Fruit fly (Drosophila melanogaster) whole organism, embryonic: ENCODE results near the gene CG31636.

Source experiments
- BtbVII ChIP-seq: fragments of 200-800 bp; sonication (Bioruptor generic); optimal IDR thresholded peaks from 3 replicates; lab custom pipeline; 2017; ENCODE audit warnings: missing biosample characterization, mild to moderate bottlenecking, missing genetic modification characterization
- Bteb2 ChIP-seq: fragments of 200-800 bp; sonication (Bioruptor generic); optimal IDR thresholded peaks from 2 replicates; lab custom pipeline; 2016; ENCODE audit warnings: missing biosample characterization, missing genetic modification characterization
- CG10274 ChIP-seq: fragments of 200-800 bp; sonication (Bioruptor generic); optimal IDR thresholded peaks from 3 replicates; lab custom pipeline; 2017; ENCODE audit warnings: missing biosample characterization, mild to moderate bottlenecking, missing genetic modification characterization
- CG10543 ChIP-seq: fragments of 200-800 bp; sonication (Bioruptor generic); optimal IDR thresholded peaks from 3 replicates; lab custom pipeline; 2017; ENCODE audit warnings: missing biosample characterization, mild to moderate bottlenecking, missing genetic modification characterization, moderate library complexity
- CG11085 ChIP-seq: fragments of 200-800 bp; sonication (Bioruptor generic); IDR thresholded peaks from 2 replicates; pipeline ENCODE4 v1.3.6; 2022; ENCODE audit warnings: missing biosample characterization, missing genetic modification characterization
- CG11696 ChIP-seq: fragments of 200-800 bp; sonication (Bioruptor generic); IDR thresholded peaks from 2 replicates; pipeline ENCODE4 v1.3.6; 2022; ENCODE audit warnings: missing biosample characterization, missing genetic modification characterization
- CG13123 ChIP-seq: fragments of 200-800 bp; sonication (Bioruptor generic); optimal IDR thresholded peaks from 2 replicates; lab custom pipeline; 2016; ENCODE audit warnings: missing biosample characterization, missing genetic modification characterization
- CG13287 ChIP-seq: fragments of 200-800 bp; sonication (Bioruptor generic); IDR thresholded peaks from 2 replicates; pipeline ENCODE4 v1.3.6; 2022; ENCODE audit warnings: missing biosample characterization, missing genetic modification characterization; ENCODE audit not compliant: partially characterized antibody
- CG1647 ChIP-seq: fragments of 200-800 bp; sonication (Bioruptor generic); optimal IDR thresholded peaks from 3 replicates; lab custom pipeline; 2016; ENCODE audit warnings: missing biosample characterization, missing genetic modification characterization
- CG17612 ChIP-seq: fragments of 200-800 bp; sonication (Bioruptor generic); IDR thresholded peaks from 2 replicates; pipeline ENCODE4 v1.3.6; 2022; ENCODE audit warnings: missing biosample characterization, missing genetic modification characterization
- CG31365 ChIP-seq: fragments of 200-800 bp; sonication (Bioruptor generic); optimal IDR thresholded peaks from 2 replicates; lab custom pipeline; 2018; ENCODE audit warnings: missing biosample characterization, mild to moderate bottlenecking, missing genetic modification characterization
- CG31441 ChIP-seq: fragments of 200-800 bp; sonication (Bioruptor generic); IDR thresholded peaks from 2 replicates; pipeline ENCODE4 v1.3.6; 2022; ENCODE audit warnings: missing biosample characterization, missing genetic modification characterization
- CG34422 ChIP-seq: fragments of 200-800 bp; sonication (Bioruptor generic); IDR thresholded peaks from 3 replicates; pipeline ENCODE4 v1.3.6; 2022; ENCODE audit warnings: missing biosample characterization, missing genetic modification characterization
- CG4282 ChIP-seq: fragments of 200-800 bp; sonication (Bioruptor generic); optimal IDR thresholded peaks from 2 replicates; lab custom pipeline; 2016; ENCODE audit warnings: missing biosample characterization, missing genetic modification characterization
- CG7839 ChIP-seq: fragments of 200-800 bp; sonication (Bioruptor generic); optimal IDR thresholded peaks from 3 replicates; lab custom pipeline; 2018; ENCODE audit warnings: missing biosample characterization, mild to moderate bottlenecking, missing genetic modification characterization, moderate library complexity
- CG8359 ChIP-seq: fragments of 200-800 bp; sonication (Bioruptor generic); optimal IDR thresholded peaks from 2 replicates; lab custom pipeline; 2017; ENCODE audit warnings: missing biosample characterization, mild to moderate bottlenecking, missing genetic modification characterization, borderline replicate concordance
- CHES-1-like ChIP-seq: fragments of 200-800 bp; sonication (Bioruptor generic); optimal IDR thresholded peaks from 2 replicates; lab custom pipeline; 2016; ENCODE audit warnings: missing biosample characterization, missing genetic modification characterization
- D ChIP-seq, 2 experiments: fragments of 200-800 bp in 1 of 2; fragments of >200 bp in 1 of 2; sonication (Bioruptor generic) in 1 of 2; optimal IDR thresholded peaks; 2 replicates in 1 of 2; 3 replicates in 1 of 2; lab custom pipeline; 2017; ENCODE audit warnings: mild to moderate bottlenecking in 1 of 2, missing biosample characterization in 1 of 2, missing genetic modification characterization in 1 of 2, missing genetic modification reagents in 1 of 2
- Dbx ChIP-seq: fragments of 200-800 bp; sonication (Bioruptor generic); IDR thresholded peaks from 3 replicates; pipeline ENCODE4 v1.3.6; 2022; ENCODE audit warnings: missing biosample characterization, missing genetic modification characterization
- Dref ChIP-seq: fragments of 200-800 bp; sonication (Bioruptor generic); IDR thresholded peaks from 2 replicates; pipeline ENCODE4 v1.3.6; 2022; ENCODE audit warnings: missing biosample characterization, missing genetic modification characterization
- Hr51 ChIP-seq, 2 experiments: fragments of 200-800 bp; sonication (Bioruptor generic); optimal IDR thresholded peaks; 2 replicates in 1 of 2; 3 replicates in 1 of 2; lab custom pipeline; 2016 to 2018; ENCODE audit warnings: missing biosample characterization in 2 of 2, missing genetic modification characterization in 2 of 2, mild to moderate bottlenecking in 1 of 2, moderate library complexity in 1 of 2
- Lhr ChIP-seq: fragments of 200-800 bp; sonication (Bioruptor generic); optimal IDR thresholded peaks from 3 replicates; lab custom pipeline; 2017; ENCODE audit warnings: mild to moderate bottlenecking, missing biosample characterization, missing genetic modification reagents, missing genetic modification characterization
- Med ChIP-seq: fragments of 200-800 bp; sonication (Bioruptor generic); peaks from one replicate; lab custom pipeline; 2016; ENCODE audit warnings: missing biosample characterization, missing genetic modification characterization, mild to moderate bottlenecking, inconsistent platforms, moderate library complexity
- Neu2 ChIP-seq: fragments of 200-800 bp; sonication (Bioruptor generic); optimal IDR thresholded peaks from 3 replicates; lab custom pipeline; 2016; ENCODE audit warnings: missing biosample characterization, missing genetic modification characterization, borderline replicate concordance
- Rfx ChIP-seq: fragments of 200-800 bp; sonication (Bioruptor generic); IDR thresholded peaks from 2 replicates; pipeline ENCODE4 v1.3.6; 2022; ENCODE audit warnings: missing biosample characterization, missing genetic modification characterization
- Scr ChIP-seq: fragments of 200-800 bp; sonication (Bioruptor generic); IDR thresholded peaks from 2 replicates; pipeline ENCODE4 v1.3.6; 2022; ENCODE audit warnings: missing biosample characterization, missing genetic modification characterization; ENCODE audit not compliant: partially characterized antibody
- Vsx1 ChIP-seq: fragments of 200-800 bp; sonication (Bioruptor generic); optimal IDR thresholded peaks from 2 replicates; lab custom pipeline; 2017; ENCODE audit warnings: missing biosample characterization, mild to moderate bottlenecking, missing genetic modification characterization, missing genetic modification reagents
- YL-1 ChIP-seq: fragments of 200-800 bp; sonication (Bioruptor generic); optimal IDR thresholded peaks from 3 replicates; lab custom pipeline; 2017; ENCODE audit warnings: missing biosample characterization, mild to moderate bottlenecking, missing genetic modification characterization
- abd-A ChIP-seq: fragments of 200-800 bp; sonication (Bioruptor generic); optimal IDR thresholded peaks from 3 replicates; lab custom pipeline; 2019; ENCODE audit warnings: missing biosample characterization, mild to moderate bottlenecking, missing genetic modification characterization, moderate library complexity
- br ChIP-seq: fragments of >200 bp; optimal IDR thresholded peaks from 2 replicates; lab custom pipeline; 2017
- btn ChIP-seq: fragments of 200-800 bp; sonication (Bioruptor generic); optimal IDR thresholded peaks from 2 replicates; lab custom pipeline; 2016; ENCODE audit warnings: missing biosample characterization, missing genetic modification characterization
- cg ChIP-seq: fragments of 200-800 bp; sonication (Bioruptor generic); optimal IDR thresholded peaks from 3 replicates; lab custom pipeline; 2019; ENCODE audit warnings: missing biosample characterization, mild to moderate bottlenecking, missing genetic modification characterization, moderate library complexity
- chn ChIP-seq: fragments of 200-800 bp; sonication (Bioruptor generic); optimal IDR thresholded peaks from 2 replicates; lab custom pipeline; 2016; ENCODE audit warnings: missing biosample characterization, missing genetic modification characterization
- dan ChIP-seq: fragments of 200-800 bp; sonication (Bioruptor generic); IDR thresholded peaks from 2 replicates; pipeline ENCODE4 v1.3.6; 2022; ENCODE audit warnings: missing biosample characterization, missing genetic modification characterization
- disco-r ChIP-seq: fragments of 200-800 bp; sonication (Bioruptor generic); optimal IDR thresholded peaks from 2 replicates; lab custom pipeline; 2016; ENCODE audit warnings: missing biosample characterization, missing genetic modification characterization
- esg ChIP-seq: fragments of 200-800 bp; sonication (Bioruptor generic); conservative IDR thresholded peaks from 2 replicates; pipeline ENCODE4 v1.3.6; 2022; ENCODE audit warnings: missing biosample characterization, missing genetic modification characterization
- ewg ChIP-seq: fragments of 200-800 bp; sonication (Bioruptor generic); optimal IDR thresholded peaks from 3 replicates; lab custom pipeline; 2017; ENCODE audit warnings: mild to moderate bottlenecking, missing biosample characterization, missing genetic modification reagents, missing genetic modification characterization
- fd3F ChIP-seq: fragments of 200-800 bp; sonication (Bioruptor generic); optimal IDR thresholded peaks from 2 replicates; lab custom pipeline; 2018; ENCODE audit warnings: missing biosample characterization, mild to moderate bottlenecking, missing genetic modification characterization, moderate library complexity
- gem ChIP-seq: fragments of 200-800 bp; sonication (Bioruptor generic); optimal IDR thresholded peaks from 2 replicates; lab custom pipeline; 2019; ENCODE audit warnings: missing biosample characterization, mild to moderate bottlenecking, missing genetic modification characterization, moderate library complexity
- gsb-n ChIP-seq: fragments of 200-800 bp; sonication (Bioruptor generic); optimal IDR thresholded peaks from 3 replicates; lab custom pipeline; 2018; ENCODE audit warnings: missing biosample characterization, mild to moderate bottlenecking, missing genetic modification characterization
- hkb ChIP-seq, 2 experiments: fragments of 200-800 bp in 1 of 2; fragments of >200 bp in 1 of 2; sonication (Bioruptor generic) in 1 of 2; IDR thresholded peaks in 1 of 2; optimal IDR thresholded peaks in 1 of 2; 2 replicates each; pipeline versions ENCODE4 v1.3.6 to Lab custom; 2017 to 2022; ENCODE audit warnings: missing biosample characterization in 1 of 2, missing genetic modification characterization in 1 of 2
- ind ChIP-seq: fragments of 200-800 bp; sonication (Bioruptor generic); optimal IDR thresholded peaks from 3 replicates; lab custom pipeline; 2016; ENCODE audit warnings: missing biosample characterization, missing genetic modification characterization
- mirr ChIP-seq: fragments of 200-800 bp; sonication (Bioruptor generic); optimal IDR thresholded peaks from 3 replicates; lab custom pipeline; 2018; ENCODE audit warnings: missing biosample characterization, mild to moderate bottlenecking, missing genetic modification characterization
- odd ChIP-seq: fragments of 200-800 bp; sonication (Bioruptor generic); optimal IDR thresholded peaks from 2 replicates; lab custom pipeline; 2017; ENCODE audit warnings: missing biosample characterization, mild to moderate bottlenecking, missing genetic modification characterization
- psq ChIP-seq: fragments of 200-800 bp; sonication (Bioruptor generic); optimal IDR thresholded peaks from 2 replicates; lab custom pipeline; 2017; ENCODE audit warnings: missing biosample characterization, missing genetic modification characterization
- sens ChIP-seq: fragments of 200-800 bp; sonication (Bioruptor generic); peaks from one replicate; lab custom pipeline; 2016; ENCODE audit warnings: missing biosample characterization, missing genetic modification characterization
- shn ChIP-seq: fragments of 200-800 bp; sonication (Bioruptor generic); optimal IDR thresholded peaks from 3 replicates; lab custom pipeline; 2016; ENCODE audit warnings: missing biosample characterization, missing genetic modification characterization
- so ChIP-seq: fragments of 200-800 bp; sonication (Bioruptor generic); IDR thresholded peaks from 3 replicates; pipeline ENCODE4 v1.3.6; 2022; ENCODE audit warnings: missing biosample characterization, missing genetic modification characterization
- sr ChIP-seq: fragments of 200-800 bp; sonication (Bioruptor generic); IDR thresholded peaks from 3 replicates; pipeline ENCODE4 v1.3.6; 2022; ENCODE audit warnings: missing biosample characterization, missing genetic modification characterization
- twi ChIP-seq: fragments of 200-800 bp; optimal IDR thresholded peaks from 2 replicates; lab custom pipeline; 2019; ENCODE audit warnings: missing biosample characterization, mild to moderate bottlenecking, missing genetic modification characterization, moderate library complexity

The CG31636 gene

DNA sequence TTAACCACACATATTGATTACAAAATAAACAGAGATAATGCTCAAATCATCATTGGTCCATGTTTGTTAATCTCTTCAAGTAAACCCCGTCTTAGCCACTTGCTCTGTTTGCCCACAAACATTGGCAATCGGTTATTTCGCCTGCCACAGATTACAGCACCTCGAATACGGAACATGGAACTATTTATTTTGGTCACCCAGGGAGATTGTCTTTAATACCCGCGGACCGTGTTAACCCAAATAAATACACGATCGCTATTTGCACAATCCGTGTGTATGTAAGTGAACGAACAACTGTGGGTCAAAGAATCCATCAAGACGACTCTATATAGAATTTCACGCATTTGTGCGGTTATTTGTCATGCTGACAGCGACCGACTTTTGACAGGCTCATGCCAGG is 42.8 kb upstream of the CG31636 start (continued):
- peak; percentile 46 for TF ChIP-seq odd (GFP tag; lab: Kevin White, UChicago)
- no peak for TF ChIP-seq CG10543 (GFP tag; lab: Kevin White, UChicago)
- TF ChIP-seq CG17612 (GFP tag; lab: Robert Waterston, UW): no peak
- no peak for TF ChIP-seq Dref (GFP tag; lab: Robert Waterston, UW)
- TF ChIP-seq CG4282 (GFP tag; lab: Kevin White, UChicago): no peak
- TF ChIP-seq CG10274: no peak
- peak; percentile 84 for TF ChIP-seq Med (GFP tag; lab: Kevin White, UChicago)
- TF ChIP-seq fd3F (GFP tag; lab: Kevin White, UChicago): no peak
- TF ChIP-seq CG7839 (tag; lab: Kevin White, UChicago): peak; percentile 11
- TF ChIP-seq btn (GFP tag; lab: Kevin White, UChicago): peak; percentile 21
- TF ChIP-seq CG13287 (GFP tag; lab: Robert Waterston, UW): no peak
- no peak for TF ChIP-seq CG11085 (GFP tag; lab: Robert Waterston, UW)
- TF ChIP-seq Lhr: peak; percentile 25
- no peak for TF ChIP-seq Rfx (GFP tag; lab: Robert Waterston, UW)
- no peak; the same call in 2 of the 3 replicates for TF ChIP-seq so (GFP tag; lab: Robert Waterston, UW)
- TF ChIP-seq chn (GFP tag; lab: Kevin White, UChicago): no peak
- TF ChIP-seq Scr (GFP tag; lab: Robert Waterston, UW): no peak
- TF ChIP-seq Bteb2 (GFP tag; lab: Kevin White, UChicago): no peak
- TF ChIP-seq CG8359 (GFP tag; lab: Kevin White, UChicago): peak; percentile 34
- no peak for TF ChIP-seq CG31365 (tag; lab: Kevin White, UChicago)
- TF ChIP-seq gsb-n (tag; lab: Kevin White, UChicago): peak; percentile 67
- TF ChIP-seq BtbVII (GFP tag; lab: Kevin White, UChicago): no peak
- TF ChIP-seq Neu2 (GFP tag; lab: Kevin White, UChicago): peak; percentile 52
- TF ChIP-seq CG34422 (GFP tag; lab: Robert Waterston, UW): no peak
- no peak for TF ChIP-seq CHES-1-like
- TF ChIP-seq ewg (GFP tag; lab: Kevin White, UChicago): no peak
- TF ChIP-seq cg (GFP tag; lab: Kevin White, UChicago): no peak
- TF ChIP-seq dan (GFP tag; lab: Robert Waterston, UW): no peak
- peak in 1 of 2 experiments; percentile 15 for TF ChIP-seq Hr51 (GFP tag; optimal IDR thresholded peaks at IDR 0.05; lab: Kevin White, UChicago)
- no peak for TF ChIP-seq CG11696 (GFP tag; lab: Robert Waterston, UW)
- TF ChIP-seq mirr (GFP tag; lab: Kevin White, UChicago): peak; percentile 50
- no peak for TF ChIP-seq esg (GFP tag; lab: Robert Waterston, UW)
- TF ChIP-seq br (lab: Kevin White, UChicago): no peak
- TF ChIP-seq CG1647 (GFP tag; lab: Kevin White, UChicago): no peak
- TF ChIP-seq twi (tag; lab: Kevin White, UChicago): peak; percentile 43
- no peak for TF ChIP-seq YL-1
- no peak for TF ChIP-seq abd-A (tag; lab: Kevin White, UChicago)
- TF ChIP-seq Dbx (GFP tag; lab: Robert Waterston, UW): no peak
- peak; percentile 18; the same call in 1 of the 2 replicates for TF ChIP-seq CG31441 (GFP tag; lab: Robert Waterston, UW)
- TF ChIP-seq gem (tag; lab: Kevin White, UChicago): peak; percentile 55
- no peak for TF ChIP-seq psq (GFP tag; lab: Kevin White, UChicago)
- peak; percentile 90 for TF ChIP-seq sens (GFP tag; lab: Kevin White, UChicago)
- TF ChIP-seq hkb (optimal IDR thresholded peaks at IDR 0.05; lab: Kevin White, UChicago): no peak
- TF ChIP-seq hkb (GFP tag; IDR thresholded peaks at IDR 0.05; lab: Robert Waterston, UW): 0 out of 2 replicates have a peak, but pooled peaks have one; percentile 22
- TF ChIP-seq D (optimal IDR thresholded peaks at IDR 0.05; lab: Kevin White, UChicago): no peak
- no peak for TF ChIP-seq D (GFP tag; optimal IDR thresholded peaks at IDR 0.05; lab: Kevin White, UChicago)
- peak; percentile 33 for TF ChIP-seq CG13123 (GFP tag; lab: Kevin White, UChicago)
- no peak for TF ChIP-seq disco-r (GFP tag; lab: Kevin White, UChicago)
- no peak for TF ChIP-seq ind
- TF ChIP-seq Vsx1: peak; percentile 7
- no peak for TF ChIP-seq shn (GFP tag; lab: Kevin White, UChicago)
- no peak for TF ChIP-seq sr (GFP tag; lab: Robert Waterston, UW)
